Worm (Caenorhabditis elegans): Measurements from ENCODE around the gene Y32B12B.4.

- TF ChIP-seq mel-28 (tag; optimal IDR thresholded peaks at IDR 0.05; ENCODE audit: borderline replicate concordance) (no peak), C06A6.2 (GFP tag; conservative IDR thresholded peaks at IDR 0.05) (no peak), madf-6 (GFP tag; IDR thresholded peaks at IDR 0.05) (no peak)
Measured at ce11 chrV:16604301-16604700, 51.2 kb downstream of the Y32B12B.4 start.

Data from whole organism, young adult.